Fruit fly (Drosophila melanogaster) whole organism: ENCODE data around the gene mRpS34.

Experiments
- CG8478 ChIP-seq: fragments of >200 bp; optimal IDR thresholded peaks from 2 replicates; lab custom pipeline; 2018; ENCODE audit warnings: inconsistent platforms
- Dll ChIP-seq: fragments of >200 bp; optimal IDR thresholded peaks from 2 replicates; lab custom pipeline; 2017
- EcR ChIP-seq, 2 experiments: fragments of >200 bp; optimal IDR thresholded peaks; 2 replicates each; lab custom pipeline; 2017; ENCODE audit warnings: missing biosample characterization in 2 of 2, missing genetic modification characterization in 2 of 2, missing genetic modification reagents in 2 of 2
- pan ChIP-seq: fragments of >200 bp; optimal IDR thresholded peaks from 2 replicates; lab custom pipeline; 2017
- psq ChIP-seq: fragments of >200 bp; optimal IDR thresholded peaks from 2 replicates; lab custom pipeline; 2017
- usp ChIP-seq: fragments of >200 bp; optimal IDR thresholded peaks from 2 replicates; lab custom pipeline; 2017; ENCODE audit warnings: missing biosample characterization, missing genetic modification characterization, mixed read lengths

DNA sequence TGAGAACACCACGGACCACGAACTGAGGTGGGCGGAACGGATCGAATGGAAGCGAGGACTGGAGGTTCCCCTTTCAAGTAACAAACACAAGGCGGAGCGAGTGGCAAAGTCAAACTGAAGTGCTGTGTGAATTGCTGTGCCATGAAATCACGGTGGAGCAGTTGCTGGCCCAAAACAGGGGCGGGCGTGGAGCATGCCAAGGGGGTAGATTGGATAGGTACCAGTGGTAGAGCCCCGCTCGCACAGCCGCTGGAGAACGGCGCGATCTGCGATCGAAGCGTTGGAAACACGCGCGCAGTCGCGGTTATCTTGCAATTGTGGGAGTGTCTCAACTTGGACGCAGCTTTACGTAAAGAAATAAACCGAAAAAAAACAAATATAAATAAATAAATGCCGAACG, 20.1 kb upstream of the mRpS34 start, which contains the start of gene CG13038:
- TF ChIP-seq psq (no peak), Dll (no peak), CG8478 (lab: Kevin White, UChicago) (no peak), EcR (GFP tag; optimal IDR thresholded peaks at IDR 0.05; lab: Kevin White, UChicago) (no peak), pan (lab: Kevin White, UChicago) (no peak), usp (GFP tag; lab: Kevin White, UChicago) (no peak)
